Worm (Caenorhabditis elegans): Measurements from ENCODE around the gene asm-1.

ce11 chrII:6926488-6926887, 16.6 kb downstream of the asm-1 start:
- peak; percentile 73; the same call in 1 of the 2 replicates for TF ChIP-seq lin-1 (GFP tag; IDR thresholded peaks at IDR 0.05)
- no peak for TF ChIP-seq R02D3.7 (tag; optimal IDR thresholded peaks at IDR 0.05)
- TF ChIP-seq dpl-1 (GFP tag; optimal IDR thresholded peaks at IDR 0.05), result peak; percentile 46
- TF ChIP-seq ces-1 (GFP tag; optimal IDR thresholded peaks at IDR 0.05), result no peak
- TF ChIP-seq nhr-25 (tag; optimal IDR thresholded peaks at IDR 0.05; ENCODE audit: borderline replicate concordance, insufficient read depth), result peak; percentile 14
- TF ChIP-seq ceh-82 (tag; optimal IDR thresholded peaks at IDR 0.05), result no peak
